Worm (Caenorhabditis elegans): ENCODE data around the gene T26E4.10.

The T26E4.10 gene

DNA sequence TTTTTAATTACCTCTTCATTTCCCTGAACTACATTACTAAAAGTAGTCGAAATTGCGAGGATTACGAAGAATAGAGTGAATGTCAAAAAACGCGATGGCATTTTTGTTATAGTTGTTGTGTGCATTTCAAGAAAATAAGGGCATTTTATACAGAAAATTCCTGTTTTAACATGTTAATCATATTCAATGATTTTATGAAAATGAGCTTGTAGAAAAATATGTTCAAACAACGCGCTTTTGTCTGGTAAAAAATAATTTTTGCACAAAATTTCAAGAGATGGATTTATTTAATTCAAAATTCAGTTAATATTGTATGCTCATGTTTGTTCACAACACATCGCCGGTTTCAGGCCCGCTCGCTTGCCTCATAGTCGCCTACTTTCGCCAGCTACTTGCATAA is at the start of gene T26E4.10:
Gene T26E4.10, minus strand, starts transcription at position 101 of the 400 bp plus-strand sequence.
- no peak for TF ChIP-seq nhr-6 (tag; optimal IDR thresholded peaks at IDR 0.05)
- no peak for TF ChIP-seq alr-1 (tag; optimal IDR thresholded peaks at IDR 0.05)
- TF ChIP-seq mdl-1 (tag; optimal IDR thresholded peaks at IDR 0.05), result no peak
- no peak for TF ChIP-seq lin-39 (tag; optimal IDR thresholded peaks at IDR 0.05)
- TF ChIP-seq lsy-2 (tag; optimal IDR thresholded peaks at IDR 0.05), result no peak

- TF ChIP-seq ZK546.5 (tag; optimal IDR thresholded peaks at IDR 0.05) (no peak), elt-3 (tag; optimal IDR thresholded peaks at IDR 0.05) (no peak), sem-4 (tag; optimal IDR thresholded peaks at IDR 0.05) (no peak), R02D3.7 (tag; optimal IDR thresholded peaks at IDR 0.05) (no peak), Y55F3AM.14 (GFP tag; optimal IDR thresholded peaks at IDR 0.05) (no peak), dmd-4 (tag; optimal IDR thresholded peaks at IDR 0.05) (no peak), mbf-1 (tag; optimal IDR thresholded peaks at IDR 0.05) (no peak), mab-5 (tag; optimal IDR thresholded peaks at IDR 0.05) (no peak), ztf-1 (GFP tag; conservative IDR thresholded peaks at IDR 0.05) (no peak)
Observed at ce11 chrV:15841095-15841494, 43.1 kb upstream of the T26E4.10 start, which contains the start of gene srh-149. Gene srh-149 (minus strand): TSS chrV:15841195.

- TF ChIP-seq mdl-1 (tag; optimal IDR thresholded peaks at IDR 0.05) (no peak), Y55F3AM.14 (GFP tag; optimal IDR thresholded peaks at IDR 0.05) (no peak), ceh-82 (tag; optimal IDR thresholded peaks at IDR 0.05) (no peak), zag-1 (tag; optimal IDR thresholded peaks at IDR 0.05) (no peak)
Observed at ce11 chrV:15833622-15834021, 35.6 kb upstream of the T26E4.10 start, which contains the start of gene srbc-54. Gene srbc-54 (minus strand): TSS chrV:15833722.

- TF ChIP-seq C34F6.9 (tag; optimal IDR thresholded peaks at IDR 0.05) (no peak), nhr-12 (tag; optimal IDR thresholded peaks at IDR 0.05) (no peak), ceh-82 (tag; optimal IDR thresholded peaks at IDR 0.05) (no peak)
Observed at ce11 chrV:15831586-15831985, 33.6 kb upstream of the T26E4.10 start, which contains the start of gene srbc-56. Gene srbc-56 (minus strand): TSS chrV:15831686.

DNA sequence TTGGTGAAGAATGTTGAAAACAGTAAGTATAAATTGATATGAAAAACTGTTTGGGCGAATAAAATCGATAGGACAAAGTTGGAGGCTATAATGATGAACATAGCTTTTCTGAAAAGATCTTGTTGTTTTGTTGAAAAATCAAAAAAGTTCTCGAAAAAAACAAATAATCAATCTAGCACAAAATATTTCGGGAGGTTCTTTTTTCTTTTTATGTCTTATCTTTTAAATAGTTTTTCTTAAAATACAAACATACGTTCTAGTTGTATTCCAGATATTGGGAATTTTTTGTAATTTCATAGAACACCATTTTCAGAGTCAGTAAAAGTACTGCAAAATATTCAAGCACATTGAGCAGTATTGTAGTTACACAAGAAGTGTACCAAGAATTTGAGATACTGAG is 31.9 kb upstream of the T26E4.10 start, which contains the start of gene srbc-55:
Gene srbc-55, minus strand, starts transcription at position 101 of the 400 bp plus-strand sequence.
- TF ChIP-seq nhr-21 (tag; optimal IDR thresholded peaks at IDR 0.05) (no peak), ama-1 (optimal IDR thresholded peaks at IDR 0.05) (no peak), elt-3 (tag; optimal IDR thresholded peaks at IDR 0.05) (no peak), nhr-23 (tag; optimal IDR thresholded peaks at IDR 0.05) (no peak), Y55F3AM.14 (GFP tag; optimal IDR thresholded peaks at IDR 0.05) (no peak), snpc-4 (tag; optimal IDR thresholded peaks at IDR 0.05) (no peak), lin-39 (tag; optimal IDR thresholded peaks at IDR 0.05) (no peak)

DNA sequence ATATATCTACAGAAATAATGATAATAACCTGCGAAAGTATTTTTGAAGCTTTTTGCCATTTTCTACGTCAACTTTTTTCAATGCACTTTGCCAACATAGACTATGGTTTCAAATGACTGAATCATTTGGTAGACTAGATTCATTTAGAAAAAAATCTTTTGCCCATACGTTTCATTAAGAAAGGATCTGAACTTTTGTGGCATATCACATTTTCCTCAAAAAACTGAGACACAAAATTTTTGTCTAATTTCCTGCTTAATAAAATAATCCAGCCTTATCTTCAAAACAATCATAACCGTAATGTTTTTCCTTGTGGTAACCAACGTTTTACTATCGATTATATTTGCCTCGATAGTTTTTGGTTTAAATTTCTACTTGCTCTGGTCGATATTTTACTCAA is 28.1 kb upstream of the T26E4.10 start, which contains the start of gene srbc-51:
Gene srbc-51, plus strand, starts transcription at position 301 of the 400 bp plus-strand sequence.
- TF ChIP-seq ama-1 (optimal IDR thresholded peaks at IDR 0.05) (no peak), nhr-6 (tag; optimal IDR thresholded peaks at IDR 0.05) (no peak), sma-9 (GFP tag; optimal IDR thresholded peaks at IDR 0.05) (no peak), sma-9 (tag; optimal IDR thresholded peaks at IDR 0.05) (no peak), nhr-12 (tag; optimal IDR thresholded peaks at IDR 0.05) (no peak), lsy-2 (tag; optimal IDR thresholded peaks at IDR 0.05) (no peak), mab-5 (tag; optimal IDR thresholded peaks at IDR 0.05) (no peak), nhr-25 (tag; optimal IDR thresholded peaks at IDR 0.05) (no peak), sem-4 (tag; optimal IDR thresholded peaks at IDR 0.05) (no peak), nhr-77 (tag; optimal IDR thresholded peaks at IDR 0.05) (no peak)

DNA sequence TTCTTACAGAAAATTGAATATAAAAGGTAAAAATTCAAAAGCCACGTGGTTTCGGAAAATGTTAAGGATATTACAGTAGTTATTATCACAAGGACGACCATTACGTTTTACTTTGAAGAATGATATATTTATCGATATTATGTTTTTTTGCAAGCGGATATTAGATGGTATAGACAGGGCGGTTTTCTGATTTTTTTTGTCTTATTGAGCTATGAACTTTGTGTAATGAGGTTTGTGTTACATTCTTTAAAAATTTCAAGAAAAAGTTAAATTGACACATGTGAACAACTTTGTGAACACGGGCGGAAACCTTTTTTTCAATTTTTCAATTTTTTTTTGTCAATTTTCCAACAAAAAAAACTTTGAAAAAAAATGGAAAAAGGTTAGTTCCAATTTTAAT is 26.9 kb upstream of the T26E4.10 start, which contains the start of gene srbc-50:
Gene srbc-50, minus strand, starts transcription at position 101 of the 400 bp plus-strand sequence.
- TF ChIP-seq fos-1 (tag; optimal IDR thresholded peaks at IDR 0.05), result no peak
- TF ChIP-seq nhr-23 (tag; optimal IDR thresholded peaks at IDR 0.05), result no peak
- no peak for TF ChIP-seq nhr-10 (tag; optimal IDR thresholded peaks at IDR 0.05)
- no peak for TF ChIP-seq sma-3 (GFP tag; optimal IDR thresholded peaks at IDR 0.05)
- TF ChIP-seq lin-13 (GFP tag; optimal IDR thresholded peaks at IDR 0.05), result no peak
- TF ChIP-seq crh-2 (tag; optimal IDR thresholded peaks at IDR 0.05), result no peak
- TF ChIP-seq gmeb-1 (tag; optimal IDR thresholded peaks at IDR 0.05), result no peak
- no peak for TF ChIP-seq unc-62 (GFP tag; optimal IDR thresholded peaks at IDR 0.05)
- no peak for TF ChIP-seq R02D3.7 (tag; optimal IDR thresholded peaks at IDR 0.05)
- TF ChIP-seq mbf-1 (tag; optimal IDR thresholded peaks at IDR 0.05), result no peak
- no peak for TF ChIP-seq ceh-82 (tag; optimal IDR thresholded peaks at IDR 0.05)
- TF ChIP-seq ZK546.5 (tag; optimal IDR thresholded peaks at IDR 0.05), result no peak
- TF ChIP-seq sem-4 (tag; optimal IDR thresholded peaks at IDR 0.05), result no peak
- TF ChIP-seq aly-2 (tag; optimal IDR thresholded peaks at IDR 0.05), result no peak
- no peak for TF ChIP-seq skn-1 (tag; optimal IDR thresholded peaks at IDR 0.05)
- TF ChIP-seq ama-1 (optimal IDR thresholded peaks at IDR 0.05), result no peak
- no peak for TF ChIP-seq nhr-11 (tag; optimal IDR thresholded peaks at IDR 0.05)

Data from whole organism, L2 larva.